Fruit fly (Drosophila melanogaster): ENCODE data around the gene CG18814.

CG18814 gene

dm6 chr3L:16385880-16386584, 16.4 kb downstream of the CG18814 start, which contains the start of the genes Agpat3 and RAF2 (continued):
- TF ChIP-seq HHEX (GFP tag; optimal IDR thresholded peaks at IDR 0.05) (no peak), MBD-R2 (GFP tag; IDR thresholded peaks at IDR 0.05) (peak; percentile 25), CG3847 (GFP tag; IDR thresholded peaks at IDR 0.05) (peak; percentile 30; the same call in 1 of the 2 replicates), corto (GFP tag; optimal IDR thresholded peaks at IDR 0.05) (peak; percentile 11), pzg (GFP tag; optimal IDR thresholded peaks at IDR 0.05) (peak; percentile 44), CG34376 (GFP tag; optimal IDR thresholded peaks at IDR 0.05) (no peak), lbe (GFP tag; optimal IDR thresholded peaks at IDR 0.05) (no peak), wdn (GFP tag; IDR thresholded peaks at IDR 0.05) (peak; percentile 44; the same call in 1 of the 2 replicates), CG4404 (GFP tag; IDR thresholded peaks at IDR 0.05) (no peak), cg (GFP tag; optimal IDR thresholded peaks at IDR 0.05) (no peak), Abd-B (GFP tag; optimal IDR thresholded peaks at IDR 0.05) (peak; percentile 81), CG32772 (GFP tag; IDR thresholded peaks at IDR 0.05) (peak; percentile 65), CG33557 (GFP tag; optimal IDR thresholded peaks at IDR 0.05) (no peak), B-H1 (GFP tag; IDR thresholded peaks at IDR 0.05) (no peak; the same call in 2 of the 3 replicates), CG12769 (tag; optimal IDR thresholded peaks at IDR 0.05) (no peak), CG8944 (GFP tag; optimal IDR thresholded peaks at IDR 0.05) (peak; percentile 6), CG2116 (GFP tag; optimal IDR thresholded peaks at IDR 0.05) (peak; percentile 45), CG7745 (tag; optimal IDR thresholded peaks at IDR 0.05) (peak; percentile 95), CG16863 (GFP tag; optimal IDR thresholded peaks at IDR 0.05) (no peak), CG13775 (GFP tag; optimal IDR thresholded peaks at IDR 0.05) (peak; percentile 54), otp (GFP tag; IDR thresholded peaks at IDR 0.05) (no peak), ro (GFP tag; IDR thresholded peaks at IDR 0.05) (no peak), tna (GFP tag; IDR thresholded peaks at IDR 0.05; ENCODE audit: partially characterized antibody) (no peak), CG17328 (GFP tag; IDR thresholded peaks at IDR 0.05) (peak; percentile 46), sr (GFP tag; IDR thresholded peaks at IDR 0.05) (no peak), ATbp (GFP tag; optimal IDR thresholded peaks at IDR 0.05) (no peak), C15 (GFP tag; IDR thresholded peaks at IDR 0.05) (no peak), inv (GFP tag; IDR thresholded peaks at IDR 0.05; ENCODE audit: partially characterized antibody) (no peak), prd (optimal IDR thresholded peaks at IDR 0.05) (no peak), prd (GFP tag; IDR thresholded peaks at IDR 0.05) (peak; percentile 67; the same call in 2 of the 3 replicates), Spps (tag; optimal IDR thresholded peaks at IDR 0.05) (no peak), CG13894 (tag; optimal IDR thresholded peaks at IDR 0.05) (peak; percentile 33), CG15073 (GFP tag; optimal IDR thresholded peaks at IDR 0.05) (no peak), nerfin-1 (tag; optimal IDR thresholded peaks at IDR 0.05) (no peak), nmo (GFP tag; optimal IDR thresholded peaks at IDR 0.05) (peak; percentile 85), crp (GFP tag; optimal IDR thresholded peaks at IDR 0.05) (no peak), PHDP (tag; optimal IDR thresholded peaks at IDR 0.05) (peak; percentile 40), HLH54F (GFP tag; optimal IDR thresholded peaks at IDR 0.05) (no peak), CG4424 (GFP tag; optimal IDR thresholded peaks at IDR 0.05) (peak; percentile 28), CG9817 (tag; optimal IDR thresholded peaks at IDR 0.05) (peak; percentile 50), GATAe (GFP tag; conservative IDR thresholded peaks at IDR 0.05) (no peak), Stat92E (GFP tag; optimal IDR thresholded peaks at IDR 0.05) (no peak), slp2 (GFP tag; optimal IDR thresholded peaks at IDR 0.05) (peak; percentile 10), CG15269 (tag; optimal IDR thresholded peaks at IDR 0.05) (peak; percentile 66), tap (tag; optimal IDR thresholded peaks at IDR 0.05) (peak; percentile 22), Eip74EF (GFP tag; optimal IDR thresholded peaks at IDR 0.05) (no peak), Lim3 (GFP tag; IDR thresholded peaks at IDR 0.05) (no peak), CG12659 (GFP tag; optimal IDR thresholded peaks at IDR 0.05) (peak; percentile 58), CG5953 (GFP tag; IDR thresholded peaks at IDR 0.05) (0 out of 2 replicates have a peak, but pooled peaks have one; percentile 10)

Data from whole organism, embryonic.